Worm (Caenorhabditis elegans) whole organism, early embryonic: ENCODE results near the gene thoc-2.

Source experiments
- flt-1 ChIP-seq: fragments of 200-800 bp; sonication (Bioruptor generic); IDR thresholded peaks from 2 replicates; pipeline ENCODE4 v1.3.6; 2022; ENCODE audit warnings: missing genetic modification characterization, missing compliant biosample characterization
- hmbx-1 ChIP-seq: sonication (generic microtip); optimal IDR thresholded peaks from 2 replicates; lab custom pipeline; 2016; ENCODE audit warnings: mild to moderate bottlenecking, missing genetic modification characterization, missing compliant biosample characterization
- pes-1 ChIP-seq: fragments of 200-800 bp; sonication (Bioruptor generic); IDR thresholded peaks from 2 replicates; pipeline ENCODE4 v1.3.6; 2022; ENCODE audit warnings: missing genetic modification reagents, missing genetic modification characterization, missing compliant biosample characterization
- scrt-1 ChIP-seq: fragments of 200-800 bp; sonication (Bioruptor generic); IDR thresholded peaks from 2 replicates; pipeline ENCODE4 v1.3.6; 2022; ENCODE audit warnings: missing genetic modification characterization, missing compliant biosample characterization
- sea-1 ChIP-seq: fragments of 200-800 bp; sonication (Bioruptor generic); conservative IDR thresholded peaks from 2 replicates; pipeline ENCODE4 v1.3.6; 2022; ENCODE audit warnings: missing genetic modification characterization, missing compliant biosample characterization
- tbx-11 ChIP-seq: fragments of 200-800 bp; sonication (Bioruptor generic); IDR thresholded peaks from 2 replicates; pipeline ENCODE4 v1.3.6; 2022; ENCODE audit warnings: missing genetic modification characterization, missing compliant biosample characterization
- tbx-37 ChIP-seq: fragments of 200-800 bp; sonication (Bioruptor generic); conservative IDR thresholded peaks from 2 replicates; pipeline ENCODE4 v1.3.6; 2022; ENCODE audit warnings: missing genetic modification reagents, missing genetic modification characterization, missing compliant biosample characterization

DNA sequence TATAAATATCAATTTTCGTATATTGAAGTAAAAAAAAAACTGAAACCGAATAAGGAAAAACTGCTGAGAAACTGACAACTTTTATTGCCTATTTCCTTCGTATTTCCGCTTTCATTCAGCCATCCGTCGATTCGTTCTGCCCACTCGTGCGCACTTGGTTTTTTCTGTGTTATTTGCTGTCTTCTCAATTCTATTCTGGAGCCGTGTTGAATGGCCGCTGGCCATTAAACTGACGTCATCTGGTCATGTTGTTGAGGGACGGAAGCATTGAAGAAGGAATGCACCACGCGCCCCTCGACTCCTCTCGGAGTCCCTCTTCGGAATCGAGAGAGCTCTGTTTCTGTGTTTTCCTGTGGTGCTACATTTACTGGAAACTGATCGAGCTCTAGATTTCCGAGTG is 19.3 kb upstream of the thoc-2 start:
- TF ChIP-seq scrt-1, result no peak
- TF ChIP-seq sea-1 (GFP tag; lab: Robert Waterston, UW), result no peak
- no peak for TF ChIP-seq tbx-37 (GFP tag; lab: Robert Waterston, UW)
- TF ChIP-seq pes-1, result no peak
- no peak for TF ChIP-seq hmbx-1
- TF ChIP-seq tbx-11, result no peak
- no peak for TF ChIP-seq flt-1
